Fruit fly (Drosophila melanogaster) whole organism, embryonic: ENCODE measurements around the gene Vti1b.
A peak's percentile ranks its signal among the peaks of the same experiment; 100 is the strongest.

Experiments
- Abd-B ChIP-seq: fragments of 200-800 bp; sonication (Bioruptor generic); optimal IDR thresholded peaks from 2 replicates; lab custom pipeline; 2018; ENCODE audit warnings: missing biosample characterization, mild to moderate bottlenecking, missing genetic modification characterization, moderate library complexity
- Atf6 ChIP-seq: fragments of 200-800 bp; sonication (Bioruptor generic); IDR thresholded peaks from 2 replicates; pipeline ENCODE4 v1.3.6; 2022; ENCODE audit warnings: missing biosample characterization, missing genetic modification characterization
- BEAF-32 ChIP-seq: fragments of 200-800 bp; sonication (Bioruptor generic); optimal IDR thresholded peaks from 3 replicates; lab custom pipeline; 2017; ENCODE audit warnings: missing biosample characterization, missing genetic modification characterization, mild to moderate bottlenecking, moderate library complexity, missing genetic modification reagents
- Bteb2 ChIP-seq: fragments of 200-800 bp; sonication (Bioruptor generic); optimal IDR thresholded peaks from 2 replicates; lab custom pipeline; 2016; ENCODE audit warnings: missing biosample characterization, missing genetic modification characterization
- CG10543 ChIP-seq: fragments of 200-800 bp; sonication (Bioruptor generic); optimal IDR thresholded peaks from 3 replicates; lab custom pipeline; 2017; ENCODE audit warnings: missing biosample characterization, mild to moderate bottlenecking, missing genetic modification characterization, moderate library complexity
- CG11093 ChIP-seq: fragments of 200-800 bp; sonication (Bioruptor generic); IDR thresholded peaks from 3 replicates; pipeline ENCODE4 v1.3.6; 2022; ENCODE audit warnings: missing biosample characterization, missing genetic modification characterization
- CG12104 ChIP-seq: fragments of 200-800 bp; sonication (Bioruptor generic); optimal IDR thresholded peaks from 3 replicates; lab custom pipeline; 2016; ENCODE audit warnings: missing biosample characterization, missing genetic modification characterization
- CG14441 ChIP-seq: fragments of 200-800 bp; sonication (Bioruptor generic); IDR thresholded peaks from 2 replicates; pipeline ENCODE4 v1.3.6; 2022; ENCODE audit warnings: missing biosample characterization, missing genetic modification characterization
- CG15479 ChIP-seq: fragments of 200-800 bp; sonication (Bioruptor generic); optimal IDR thresholded peaks from 3 replicates; lab custom pipeline; 2019; ENCODE audit warnings: missing biosample characterization, mild to moderate bottlenecking, missing genetic modification characterization, moderate library complexity
- CG16863 ChIP-seq: fragments of 200-800 bp; sonication (Bioruptor generic); optimal IDR thresholded peaks from 3 replicates; lab custom pipeline; 2016; ENCODE audit warnings: missing biosample characterization, missing genetic modification characterization
- CG18476 ChIP-seq: fragments of 200-800 bp; sonication (Bioruptor generic); optimal IDR thresholded peaks from 2 replicates; lab custom pipeline; 2016; ENCODE audit warnings: missing biosample characterization, mild to moderate bottlenecking, missing genetic modification characterization
- CG2678 ChIP-seq: fragments of 200-800 bp; sonication (Bioruptor generic); optimal IDR thresholded peaks from 3 replicates; lab custom pipeline; 2019; ENCODE audit warnings: missing biosample characterization, mild to moderate bottlenecking, missing genetic modification characterization, moderate library complexity
- CG31224 ChIP-seq: fragments of 200-800 bp; sonication (Bioruptor generic); IDR thresholded peaks from 2 replicates; pipeline ENCODE4 v1.3.6; 2022; ENCODE audit warnings: missing biosample characterization, missing genetic modification characterization
- CG34224 ChIP-seq: fragments of 200-800 bp; sonication (Bioruptor generic); IDR thresholded peaks from 3 replicates; pipeline ENCODE4 v1.3.6; 2022; ENCODE audit warnings: missing biosample characterization, missing genetic modification characterization; ENCODE audit not compliant: partially characterized antibody
- CG3995 ChIP-seq: fragments of 200-800 bp; sonication (Bioruptor generic); optimal IDR thresholded peaks from 3 replicates; lab custom pipeline; 2016; ENCODE audit warnings: missing biosample characterization, missing genetic modification characterization
- CG5953 ChIP-seq: fragments of 200-800 bp; sonication (Bioruptor generic); IDR thresholded peaks from 2 replicates; pipeline ENCODE4 v1.3.6; 2022; ENCODE audit warnings: missing biosample characterization, missing genetic modification characterization
- CG8290 ChIP-seq, 3 experiments: fragments of 200-800 bp; sonication (Bioruptor generic); optimal IDR thresholded peaks; 2 replicates each; lab custom pipeline; 2016 to 2019; ENCODE audit warnings: missing biosample characterization in 3 of 3, missing genetic modification characterization in 3 of 3, mild to moderate bottlenecking in 2 of 3, moderate library complexity in 1 of 3
- CG8359 ChIP-seq: fragments of 200-800 bp; sonication (Bioruptor generic); optimal IDR thresholded peaks from 2 replicates; lab custom pipeline; 2017; ENCODE audit warnings: missing biosample characterization, mild to moderate bottlenecking, missing genetic modification characterization, borderline replicate concordance
- CoRest ChIP-seq: fragments of 200-800 bp; sonication (Bioruptor generic); optimal IDR thresholded peaks from 3 replicates; lab custom pipeline; 2018; ENCODE audit warnings: missing biosample characterization, mild to moderate bottlenecking, missing genetic modification characterization, moderate library complexity
- Gsc ChIP-seq: fragments of 200-800 bp; sonication (Bioruptor generic); IDR thresholded peaks from 2 replicates; pipeline ENCODE4 v1.3.6; 2022; ENCODE audit warnings: missing biosample characterization, missing genetic modification characterization
- H2.0 ChIP-seq: fragments of 200-800 bp; sonication (Bioruptor generic); IDR thresholded peaks from 2 replicates; pipeline ENCODE4 v1.3.6; 2022; ENCODE audit warnings: missing biosample characterization, missing genetic modification characterization
- Med ChIP-seq: fragments of 200-800 bp; sonication (Bioruptor generic); peaks from one replicate; lab custom pipeline; 2016; ENCODE audit warnings: missing biosample characterization, missing genetic modification characterization, mild to moderate bottlenecking, inconsistent platforms, moderate library complexity
- NFAT ChIP-seq: fragments of 200-800 bp; sonication (Bioruptor generic); IDR thresholded peaks from 2 replicates; pipeline ENCODE4 v1.3.6; 2022; ENCODE audit warnings: missing biosample characterization, missing genetic modification characterization
- NfI ChIP-seq: fragments of 200-800 bp; sonication (Bioruptor generic); optimal IDR thresholded peaks from 3 replicates; lab custom pipeline; 2018; ENCODE audit warnings: missing biosample characterization, mild to moderate bottlenecking, missing genetic modification characterization, moderate library complexity
- Ptx1 ChIP-seq: fragments of 200-800 bp; sonication (Bioruptor generic); IDR thresholded peaks from 2 replicates; pipeline ENCODE4 v1.3.6; 2022; ENCODE audit warnings: missing biosample characterization, missing genetic modification characterization
- Rx ChIP-seq: fragments of 200-800 bp; sonication (Bioruptor generic); IDR thresholded peaks from 2 replicates; pipeline ENCODE4 v1.3.6; 2022; ENCODE audit warnings: missing biosample characterization, missing genetic modification characterization
- YL-1 ChIP-seq: fragments of 200-800 bp; sonication (Bioruptor generic); optimal IDR thresholded peaks from 3 replicates; lab custom pipeline; 2017; ENCODE audit warnings: missing biosample characterization, mild to moderate bottlenecking, missing genetic modification characterization
- ab ChIP-seq: fragments of 200-800 bp; sonication (Bioruptor generic); optimal IDR thresholded peaks from 2 replicates; lab custom pipeline; 2016; ENCODE audit warnings: missing biosample characterization, missing genetic modification characterization
- ara ChIP-seq: fragments of 200-800 bp; sonication (Bioruptor generic); IDR thresholded peaks from 2 replicates; pipeline ENCODE4 v1.3.6; 2022; ENCODE audit warnings: missing biosample characterization, missing genetic modification characterization
- ash1 ChIP-seq: fragments of 200-800 bp; sonication (Bioruptor generic); optimal IDR thresholded peaks from 2 replicates; lab custom pipeline; 2018; ENCODE audit warnings: missing biosample characterization, mild to moderate bottlenecking, missing genetic modification characterization
- bigmax ChIP-seq: fragments of 200-800 bp; sonication (Bioruptor generic); optimal IDR thresholded peaks from 2 replicates; lab custom pipeline; 2018; ENCODE audit warnings: missing biosample characterization, mild to moderate bottlenecking, missing genetic modification characterization
- dpn ChIP-seq, 2 experiments: fragments of 200-800 bp; sonication (Bioruptor generic); optimal IDR thresholded peaks; 3 replicates each; lab custom pipeline; 2016; ENCODE audit warnings: missing biosample characterization in 2 of 2, missing genetic modification characterization in 2 of 2
- exex ChIP-seq: fragments of 200-800 bp; sonication (Bioruptor generic); optimal IDR thresholded peaks from 4 replicates; lab custom pipeline; 2018; ENCODE audit warnings: missing biosample characterization, mild to moderate bottlenecking, missing genetic modification characterization, moderate library complexity
- lab ChIP-seq: fragments of 200-800 bp; sonication (Bioruptor generic); optimal IDR thresholded peaks from 3 replicates; lab custom pipeline; 2017; ENCODE audit warnings: missing biosample characterization, missing genetic modification characterization, mild to moderate bottlenecking, moderate library complexity, missing genetic modification reagents
- lilli ChIP-seq: fragments of 200-800 bp; sonication (Bioruptor generic); optimal IDR thresholded peaks from 3 replicates; lab custom pipeline; 2016; ENCODE audit warnings: missing biosample characterization, missing genetic modification characterization
- lov ChIP-seq, 2 experiments: fragments of 200-800 bp in 1 of 2; fragments of >200 bp in 1 of 2; sonication (Bioruptor generic) in 1 of 2; IDR thresholded peaks in 1 of 2; optimal IDR thresholded peaks in 1 of 2; 2 replicates in 1 of 2; 3 replicates in 1 of 2; pipeline versions ENCODE4 v1.3.6 to Lab custom; 2017 to 2022; ENCODE audit warnings: missing biosample characterization in 1 of 2, missing genetic modification characterization in 1 of 2
- pan ChIP-seq, 4 experiments: fragments of >200 bp in 3 of 4; fragments of 200-800 bp in 1 of 4; sonication (Bioruptor generic) in 1 of 4; optimal IDR thresholded peaks in 3 of 4; IDR thresholded peaks in 1 of 4; 2 replicates each; pipeline versions ENCODE4 v1.3.6 to Lab custom; 2017 to 2022; ENCODE audit warnings: missing biosample characterization in 2 of 4, missing genetic modification characterization in 2 of 4, mixed read lengths in 1 of 4
- pnt ChIP-seq: fragments of 200-800 bp; sonication (Bioruptor generic); optimal IDR thresholded peaks from 3 replicates; lab custom pipeline; 2016; ENCODE audit warnings: missing biosample characterization, missing genetic modification characterization
- rib ChIP-seq: fragments of 200-800 bp; sonication (Bioruptor generic); IDR thresholded peaks from 2 replicates; pipeline ENCODE4 v1.3.6; 2022; ENCODE audit warnings: missing biosample characterization, missing genetic modification characterization
- ro ChIP-seq: fragments of 200-800 bp; sonication (Bioruptor generic); IDR thresholded peaks from 2 replicates; pipeline ENCODE4 v1.3.6; 2022; ENCODE audit warnings: missing biosample characterization, missing genetic modification characterization
- sd ChIP-seq: fragments of 200-800 bp; sonication (Bioruptor generic); optimal IDR thresholded peaks from 3 replicates; lab custom pipeline; 2018; ENCODE audit warnings: missing biosample characterization, mild to moderate bottlenecking, missing genetic modification characterization, moderate library complexity
- sens-2 ChIP-seq: fragments of 200-800 bp; sonication (Bioruptor generic); IDR thresholded peaks from 2 replicates; pipeline ENCODE4 v1.3.6; 2022; ENCODE audit warnings: missing biosample characterization, missing genetic modification characterization
- seq ChIP-seq: fragments of 200-800 bp; sonication (Bioruptor generic); IDR thresholded peaks from 2 replicates; pipeline ENCODE4 v1.3.6; 2022; ENCODE audit warnings: missing biosample characterization, missing genetic modification characterization
- sisA ChIP-seq: fragments of 200-800 bp; sonication (Bioruptor generic); IDR thresholded peaks from 2 replicates; pipeline ENCODE4 v1.3.6; 2022; ENCODE audit warnings: missing biosample characterization, missing genetic modification characterization
- tap ChIP-seq: fragments of 200-800 bp; optimal IDR thresholded peaks from 3 replicates; lab custom pipeline; 2019; ENCODE audit warnings: missing biosample characterization, mild to moderate bottlenecking, missing genetic modification characterization, moderate library complexity
- trh ChIP-seq: fragments of 200-800 bp; sonication (Bioruptor generic); optimal IDR thresholded peaks from 2 replicates; lab custom pipeline; 2016; ENCODE audit warnings: missing biosample characterization, missing genetic modification characterization
- ttk ChIP-seq: fragments of 200-800 bp; sonication (Bioruptor generic); IDR thresholded peaks from 2 replicates; pipeline ENCODE4 v2.1.2; 2022; ENCODE audit warnings: missing biosample characterization, missing genetic modification characterization
- usp ChIP-seq: fragments of >200 bp; optimal IDR thresholded peaks from 2 replicates; lab custom pipeline; 2017; ENCODE audit warnings: missing biosample characterization, missing genetic modification characterization

The Vti1b gene

dm6 chr3R:18436550-18437362, 40.0 kb downstream of the Vti1b start (continued):
- TF ChIP-seq CG12104 (GFP tag; lab: Kevin White, UChicago) (no peak), pnt (GFP tag; lab: Kevin White, UChicago) (peak; percentile 60), CG8359 (GFP tag; lab: Kevin White, UChicago) (no peak), CG15479 (GFP tag; lab: Kevin White, UChicago) (no peak), YL-1 (GFP tag; lab: Kevin White, UChicago) (peak; percentile 4), NFAT (no peak; the same call in 1 of the 2 replicates), BEAF-32 (GFP tag; lab: Kevin White, UChicago) (no peak), CG11093 (GFP tag; lab: Robert Waterston, UW) (no peak), lov (optimal IDR thresholded peaks at IDR 0.05; lab: Kevin White, UChicago) (no peak), lov (GFP tag; IDR thresholded peaks at IDR 0.05; lab: Robert Waterston, UW) (no peak), lab (GFP tag; lab: Kevin White, UChicago) (peak; percentile 81), CG14441 (peak; percentile 51), CG18476 (GFP tag; lab: Kevin White, UChicago) (peak; percentile 71), CG3995 (GFP tag; lab: Kevin White, UChicago) (peak; percentile 33), Ptx1 (peak; percentile 68), CG8290 (GFP tag; optimal IDR thresholded peaks at IDR 0.05; lab: Kevin White, UChicago) (no peak), CG8290 (tag; optimal IDR thresholded peaks at IDR 0.05; lab: Kevin White, UChicago) (peak in 1 of 2 experiments; percentile 49), trh (GFP tag; lab: Kevin White, UChicago) (no peak), sd (tag; lab: Kevin White, UChicago) (peak; percentile 91), dpn (GFP tag; optimal IDR thresholded peaks at IDR 0.05; lab: Kevin White, UChicago) (peak; percentile 69 to 73), usp (GFP tag; lab: Kevin White, UChicago) (no peak), Gsc (GFP tag; lab: Robert Waterston, UW) (no peak), exex (tag; lab: Kevin White, UChicago) (peak; percentile 33), seq (peak; percentile 53; the same call in 1 of the 2 replicates), ttk (GFP tag; lab: Robert Waterston, UW) (peak; percentile 59), ash1 (GFP tag; lab: Kevin White, UChicago) (no peak), sisA (GFP tag; lab: Robert Waterston, UW) (peak; percentile 61), CG16863 (GFP tag; lab: Kevin White, UChicago) (peak; percentile 47), pan (optimal IDR thresholded peaks at IDR 0.05; lab: Kevin White, UChicago) (no peak), pan (GFP tag; optimal IDR thresholded peaks at IDR 0.05 in 1 of 2, IDR thresholded peaks at IDR 0.05 in 1 of 2) (peak in 1 of 2 experiments; percentile 58), CoRest (tag; lab: Kevin White, UChicago) (peak; percentile 65), rib (GFP tag; lab: Robert Waterston, UW) (peak; percentile 99), Med (GFP tag; lab: Kevin White, UChicago) (peak; percentile 94), CG34224 (GFP tag; lab: Robert Waterston, UW) (no peak), CG2678 (tag; lab: Kevin White, UChicago) (peak; percentile 84), ab (GFP tag; lab: Kevin White, UChicago) (no peak), ro (GFP tag; lab: Robert Waterston, UW) (no peak), ara (GFP tag; lab: Robert Waterston, UW) (no peak), CG5953 (GFP tag; lab: Robert Waterston, UW) (no peak), bigmax (GFP tag; lab: Kevin White, UChicago) (no peak), CG31224 (GFP tag; lab: Robert Waterston, UW) (peak; percentile 33; the same call in 1 of the 2 replicates), sens-2 (GFP tag; lab: Robert Waterston, UW) (peak; percentile 17; the same call in 1 of the 2 replicates), Rx (GFP tag; lab: Robert Waterston, UW) (peak; percentile 29; the same call in 1 of the 2 replicates), lilli (GFP tag; lab: Kevin White, UChicago) (peak; percentile 81), H2.0 (GFP tag; lab: Robert Waterston, UW) (no peak), tap (tag; lab: Kevin White, UChicago) (peak; percentile 49), Abd-B (GFP tag; lab: Kevin White, UChicago) (peak; percentile 0), Atf6 (GFP tag; lab: Robert Waterston, UW) (peak; percentile 69), Bteb2 (peak; percentile 26), CG10543 (GFP tag; lab: Kevin White, UChicago) (peak; percentile 7), NfI (GFP tag; lab: Kevin White, UChicago) (peak; percentile 57)
